Fruit fly (Drosophila melanogaster): Measurements from ENCODE around the gene CG33253.

Gene CG33253

dm6 chrX:19158519-19159289, 24.5 kb upstream of the CG33253 start (continued):
- TF ChIP-seq CG4820 (GFP tag; optimal IDR thresholded peaks at IDR 0.05) (no peak), CG33213 (GFP tag; optimal IDR thresholded peaks at IDR 0.05) (no peak), p53 (GFP tag; optimal IDR thresholded peaks at IDR 0.05) (no peak), NFAT (GFP tag; IDR thresholded peaks at IDR 0.05) (no peak), dm (GFP tag; optimal IDR thresholded peaks at IDR 0.05) (no peak), CG14710 (tag; optimal IDR thresholded peaks at IDR 0.05) (peak; percentile 3), CG2889 (GFP tag; IDR thresholded peaks at IDR 0.05) (no peak), stc (GFP tag; IDR thresholded peaks at IDR 0.05) (no peak), bsh (GFP tag; optimal IDR thresholded peaks at IDR 0.05) (peak in 1 of 2 experiments; percentile 24), CG14014 (GFP tag; IDR thresholded peaks at IDR 0.05) (no peak), sqz (GFP tag; optimal IDR thresholded peaks at IDR 0.05) (no peak), ttk (GFP tag; IDR thresholded peaks at IDR 0.05) (0 out of 2 replicates have a peak, but pooled peaks have one; percentile 12), CG9437 (GFP tag; optimal IDR thresholded peaks at IDR 0.05) (no peak), Hmx (GFP tag; optimal IDR thresholded peaks at IDR 0.05) (no peak), CG12744 (GFP tag; optimal IDR thresholded peaks at IDR 0.05) (no peak), Bgb (GFP tag; IDR thresholded peaks at IDR 0.05; ENCODE audit: partially characterized antibody) (no peak), stwl (tag; optimal IDR thresholded peaks at IDR 0.05) (no peak), Lhr (GFP tag; optimal IDR thresholded peaks at IDR 0.05) (no peak), CG34224 (GFP tag; IDR thresholded peaks at IDR 0.05; ENCODE audit: partially characterized antibody) (no peak), tna (GFP tag; IDR thresholded peaks at IDR 0.05; ENCODE audit: partially characterized antibody) (0 out of 2 replicates have a peak, but pooled peaks have one; percentile 29), D19A (tag; optimal IDR thresholded peaks at IDR 0.05) (no peak), so (GFP tag; IDR thresholded peaks at IDR 0.05) (no peak), CG13894 (tag; optimal IDR thresholded peaks at IDR 0.05) (no peak), jumu (GFP tag; optimal IDR thresholded peaks at IDR 0.05) (no peak), Hand (GFP tag; optimal IDR thresholded peaks at IDR 0.05) (no peak), nmo (GFP tag; optimal IDR thresholded peaks at IDR 0.05) (peak; percentile 11), lab (GFP tag; optimal IDR thresholded peaks at IDR 0.05) (no peak), Jarid2 (GFP tag; optimal IDR thresholded peaks at IDR 0.05) (no peak), fru (optimal IDR thresholded peaks at IDR 0.05) (no peak), wor (GFP tag; IDR thresholded peaks at IDR 0.05) (no peak), Sry-δ (GFP tag; optimal IDR thresholded peaks at IDR 0.05) (no peak), CG7839 (tag; optimal IDR thresholded peaks at IDR 0.05) (peak; percentile 5), ftz-f1 (GFP tag; optimal IDR thresholded peaks at IDR 0.05) (no peak), CG2678 (tag; optimal IDR thresholded peaks at IDR 0.05) (peak; percentile 27), CG32772 (GFP tag; IDR thresholded peaks at IDR 0.05) (no peak), eve (GFP tag; optimal IDR thresholded peaks at IDR 0.05) (peak in 1 of 2 experiments; percentile 13), Fer2 (tag; optimal IDR thresholded peaks at IDR 0.05) (no peak), vfl (GFP tag; optimal IDR thresholded peaks at IDR 0.05) (no peak), CG12219 (GFP tag; optimal IDR thresholded peaks at IDR 0.05) (no peak), Hr78 (GFP tag; optimal IDR thresholded peaks at IDR 0.05) (peak in 1 of 2 experiments; percentile 69), CG8388 (GFP tag; optimal IDR thresholded peaks at IDR 0.05) (no peak), CoRest (tag; optimal IDR thresholded peaks at IDR 0.05) (peak; percentile 11), Med (GFP tag) (peak; percentile 50), CG4328 (GFP tag; optimal IDR thresholded peaks at IDR 0.05) (no peak), CG18262 (tag; optimal IDR thresholded peaks at IDR 0.05) (peak; percentile 53), CG11504 (tag; optimal IDR thresholded peaks at IDR 0.05) (peak; percentile 33), gem (tag; optimal IDR thresholded peaks at IDR 0.05) (peak; percentile 29), CG10274 (GFP tag; optimal IDR thresholded peaks at IDR 0.05) (no peak), Adf1 (GFP tag; IDR thresholded peaks at IDR 0.05) (0 out of 2 replicates have a peak, but pooled peaks have one; percentile 33)

Measured in whole organism, embryonic.